Worm (Caenorhabditis elegans) whole organism, early embryonic: ENCODE data around the gene fbxb-79.

Experiments used
- F13C5.2 ChIP-seq: sonication (generic microtip); optimal IDR thresholded peaks from 2 replicates; lab custom pipeline; 2017; ENCODE audit warnings: mild to moderate bottlenecking, missing genetic modification characterization, inconsistent platforms, missing compliant biosample characterization
- aly-1 ChIP-seq: sonication (generic microtip); optimal IDR thresholded peaks from 2 replicates; lab custom pipeline; 2016; ENCODE audit warnings: missing genetic modification characterization, missing compliant biosample characterization
- ama-1 ChIP-seq: fragments of 150-350 bp; optimal IDR thresholded peaks from 2 replicates; lab custom pipeline; 2014
- ceh-13 ChIP-seq: fragments of 200-800 bp; sonication (Bioruptor generic); optimal IDR thresholded peaks from 2 replicates; lab custom pipeline; 2018; ENCODE audit warnings: mild to moderate bottlenecking, missing genetic modification characterization, missing compliant biosample characterization
- ceh-36 ChIP-seq: sonication (generic microtip); optimal IDR thresholded peaks from 2 replicates; lab custom pipeline; 2016; ENCODE audit warnings: missing genetic modification characterization, inconsistent platforms, missing compliant biosample characterization
- flt-1 ChIP-seq: fragments of 200-800 bp; sonication (Bioruptor generic); IDR thresholded peaks from 2 replicates; pipeline ENCODE4 v1.3.6; 2022; ENCODE audit warnings: missing genetic modification characterization, missing compliant biosample characterization
- hmg-4 ChIP-seq: fragments of 200-800 bp; sonication (Bioruptor generic); optimal IDR thresholded peaks from 2 replicates; lab custom pipeline; 2018; ENCODE audit warnings: mild to moderate bottlenecking, missing genetic modification characterization, missing compliant biosample characterization
- scrt-1 ChIP-seq: fragments of 200-800 bp; sonication (Bioruptor generic); IDR thresholded peaks from 2 replicates; pipeline ENCODE4 v1.3.6; 2022; ENCODE audit warnings: missing genetic modification characterization, missing compliant biosample characterization
- tbx-11 ChIP-seq: fragments of 200-800 bp; sonication (Bioruptor generic); IDR thresholded peaks from 2 replicates; pipeline ENCODE4 v1.3.6; 2022; ENCODE audit warnings: missing genetic modification characterization, missing compliant biosample characterization

- TF ChIP-seq scrt-1 (GFP tag; lab: Robert Waterston, UW) (no peak), aly-1 (tag; lab: Kevin White, UChicago) (no peak), tbx-11 (GFP tag; lab: Robert Waterston, UW) (no peak), ceh-36 (tag; lab: Kevin White, UChicago) (no peak), ceh-13 (no peak), ama-1 (lab: Kevin White, UChicago) (no peak), flt-1 (GFP tag; lab: Robert Waterston, UW) (no peak), F13C5.2 (tag; lab: Kevin White, UChicago) (no peak), hmg-4 (GFP tag; lab: Kevin White, UChicago) (no peak)
Observed at ce11 chrIV:11142314-11143227, 46.7 kb downstream of the fbxb-79 start, which contains the start of gene skih-2.
